Fruit fly (Drosophila melanogaster) whole organism, embryonic: Measurements from ENCODE around the gene CG13455.
A peak's percentile ranks its signal among the peaks of the same experiment; 100 is the strongest.

Source experiments
- ATbp ChIP-seq: fragments of 200-800 bp; sonication (Bioruptor generic); optimal IDR thresholded peaks from 2 replicates; lab custom pipeline; 2017; ENCODE audit warnings: missing biosample characterization, mild to moderate bottlenecking, missing genetic modification characterization, missing genetic modification reagents
- Ada2b ChIP-seq: fragments of 200-800 bp; sonication (Bioruptor generic); IDR thresholded peaks from 2 replicates; pipeline ENCODE4 v1.3.6; 2022; ENCODE audit warnings: missing biosample characterization, missing genetic modification characterization
- CG11247 ChIP-seq: fragments of 200-800 bp; sonication (Bioruptor generic); IDR thresholded peaks from 2 replicates; pipeline ENCODE4 v1.3.6; 2022; ENCODE audit warnings: missing biosample characterization, missing genetic modification characterization
- CG11696 ChIP-seq: fragments of 200-800 bp; sonication (Bioruptor generic); IDR thresholded peaks from 2 replicates; pipeline ENCODE4 v1.3.6; 2022; ENCODE audit warnings: missing biosample characterization, missing genetic modification characterization
- CG12155 ChIP-seq: fragments of 200-800 bp; sonication (Bioruptor generic); optimal IDR thresholded peaks from 3 replicates; lab custom pipeline; 2016; ENCODE audit warnings: missing biosample characterization, missing genetic modification characterization
- CG12391 ChIP-seq: fragments of 200-800 bp; sonication (Bioruptor generic); optimal IDR thresholded peaks from 3 replicates; lab custom pipeline; 2018; ENCODE audit warnings: missing biosample characterization, mild to moderate bottlenecking, missing genetic modification characterization, moderate library complexity
- CG13624 ChIP-seq: fragments of 200-800 bp; sonication (Bioruptor generic); optimal IDR thresholded peaks from 2 replicates; lab custom pipeline; 2016; ENCODE audit warnings: missing biosample characterization, missing genetic modification characterization
- CG14050 ChIP-seq: fragments of 200-800 bp; sonication (Bioruptor generic); IDR thresholded peaks from 3 replicates; pipeline ENCODE4 v1.3.6; 2022; ENCODE audit warnings: missing biosample characterization, missing genetic modification characterization
- CG1603 ChIP-seq: fragments of 200-800 bp; sonication (Bioruptor generic); optimal IDR thresholded peaks from 2 replicates; lab custom pipeline; 2019; ENCODE audit warnings: missing biosample characterization, mild to moderate bottlenecking, missing genetic modification characterization, moderate library complexity
- CG16813 ChIP-seq: fragments of 200-800 bp; sonication (Bioruptor generic); IDR thresholded peaks from 3 replicates; pipeline ENCODE4 v1.3.6; 2022; ENCODE audit warnings: missing biosample characterization, missing genetic modification characterization; ENCODE audit not compliant: partially characterized antibody
- CG17912 ChIP-seq: fragments of 200-800 bp; sonication (Bioruptor generic); optimal IDR thresholded peaks from 2 replicates; lab custom pipeline; 2018; ENCODE audit warnings: missing biosample characterization, mild to moderate bottlenecking, missing genetic modification characterization
- CG18619 ChIP-seq: fragments of 200-800 bp; sonication (Bioruptor generic); optimal IDR thresholded peaks from 3 replicates; lab custom pipeline; 2017; ENCODE audit warnings: missing biosample characterization, mild to moderate bottlenecking, missing genetic modification characterization
- CG2678 ChIP-seq: fragments of 200-800 bp; sonication (Bioruptor generic); optimal IDR thresholded peaks from 3 replicates; lab custom pipeline; 2019; ENCODE audit warnings: missing biosample characterization, mild to moderate bottlenecking, missing genetic modification characterization, moderate library complexity
- CG2712 ChIP-seq: fragments of 200-800 bp; optimal IDR thresholded peaks from 3 replicates; lab custom pipeline; 2019; ENCODE audit warnings: missing biosample characterization, mild to moderate bottlenecking, missing genetic modification characterization, moderate library complexity
- CG2875 ChIP-seq: fragments of 200-800 bp; sonication (Bioruptor generic); optimal IDR thresholded peaks from 2 replicates; lab custom pipeline; 2017; ENCODE audit warnings: missing biosample characterization, mild to moderate bottlenecking, missing genetic modification characterization, missing genetic modification reagents
- CG32767 ChIP-seq: fragments of 200-800 bp; sonication (Bioruptor generic); IDR thresholded peaks from 2 replicates; pipeline ENCODE4 v1.3.6; 2022; ENCODE audit warnings: missing biosample characterization, missing genetic modification characterization
- CG34422 ChIP-seq: fragments of 200-800 bp; sonication (Bioruptor generic); IDR thresholded peaks from 3 replicates; pipeline ENCODE4 v1.3.6; 2022; ENCODE audit warnings: missing biosample characterization, missing genetic modification characterization
- CG7987 ChIP-seq: fragments of 200-800 bp; sonication (Bioruptor generic); optimal IDR thresholded peaks from 2 replicates; lab custom pipeline; 2018; ENCODE audit warnings: missing biosample characterization, mild to moderate bottlenecking, missing genetic modification characterization, moderate library complexity
- CG8359 ChIP-seq: fragments of 200-800 bp; sonication (Bioruptor generic); optimal IDR thresholded peaks from 2 replicates; lab custom pipeline; 2017; ENCODE audit warnings: missing biosample characterization, mild to moderate bottlenecking, missing genetic modification characterization, borderline replicate concordance
- CG8765 ChIP-seq: fragments of 200-800 bp; sonication (Bioruptor generic); IDR thresholded peaks from 2 replicates; pipeline ENCODE4 v1.3.6; 2022; ENCODE audit warnings: missing biosample characterization, missing genetic modification characterization
- CG8944 ChIP-seq: fragments of 200-800 bp; sonication (Bioruptor generic); optimal IDR thresholded peaks from 3 replicates; lab custom pipeline; 2016; ENCODE audit warnings: missing biosample characterization, missing genetic modification characterization
- CHES-1-like ChIP-seq: fragments of 200-800 bp; sonication (Bioruptor generic); optimal IDR thresholded peaks from 2 replicates; lab custom pipeline; 2016; ENCODE audit warnings: missing biosample characterization, missing genetic modification characterization
- HHEX ChIP-seq: fragments of 200-800 bp; sonication (Bioruptor generic); optimal IDR thresholded peaks from 3 replicates; lab custom pipeline; 2017; ENCODE audit warnings: missing biosample characterization, mild to moderate bottlenecking, missing genetic modification characterization, missing genetic modification reagents
- MBD-R2 ChIP-seq: fragments of 200-800 bp; sonication (Bioruptor generic); IDR thresholded peaks from 2 replicates; pipeline ENCODE4 v1.3.6; 2022; ENCODE audit warnings: missing biosample characterization, missing genetic modification characterization
- Meics ChIP-seq: fragments of 200-800 bp; sonication (Bioruptor generic); optimal IDR thresholded peaks from 2 replicates; lab custom pipeline; 2017; ENCODE audit warnings: missing biosample characterization, mild to moderate bottlenecking, missing genetic modification characterization
- Myb ChIP-seq: fragments of 200-800 bp; sonication (Bioruptor generic); optimal IDR thresholded peaks from 2 replicates; lab custom pipeline; 2016; ENCODE audit warnings: missing biosample characterization, missing genetic modification characterization
- NC2α ChIP-seq: fragments of 200-800 bp; sonication (Bioruptor generic); optimal IDR thresholded peaks from 2 replicates; lab custom pipeline; 2016; ENCODE audit warnings: missing biosample characterization, missing genetic modification characterization
- Opbp ChIP-seq: fragments of 200-800 bp; sonication (Bioruptor generic); IDR thresholded peaks from 3 replicates; pipeline ENCODE4 v1.3.6; 2022; ENCODE audit warnings: missing biosample characterization, missing genetic modification characterization; ENCODE audit not compliant: partially characterized antibody
- Optix ChIP-seq: fragments of 200-800 bp; sonication (Bioruptor generic); IDR thresholded peaks from 3 replicates; pipeline ENCODE4 v1.3.6; 2022; ENCODE audit warnings: missing biosample characterization, missing genetic modification characterization
- PHDP ChIP-seq: fragments of 200-800 bp; sonication (Bioruptor generic); optimal IDR thresholded peaks from 3 replicates; lab custom pipeline; 2018; ENCODE audit warnings: missing biosample characterization, mild to moderate bottlenecking, missing genetic modification characterization, moderate library complexity
- Rfx ChIP-seq: fragments of 200-800 bp; sonication (Bioruptor generic); IDR thresholded peaks from 2 replicates; pipeline ENCODE4 v1.3.6; 2022; ENCODE audit warnings: missing biosample characterization, missing genetic modification characterization
- Sox100B ChIP-seq: fragments of 200-800 bp; sonication (Bioruptor generic); optimal IDR thresholded peaks from 3 replicates; lab custom pipeline; 2018; ENCODE audit warnings: missing biosample characterization, mild to moderate bottlenecking, missing genetic modification characterization
- Trl ChIP-seq, 3 experiments: fragments of >200 bp in 2 of 3; fragments of 200-800 bp in 1 of 3; sonication (Bioruptor generic) in 1 of 3; optimal IDR thresholded peaks; 2 replicates in 1 of 3; 3 replicates in 2 of 3; lab custom pipeline; 2016 to 2017; ENCODE audit warnings: missing biosample characterization in 1 of 3, missing genetic modification characterization in 1 of 3
- Usf ChIP-seq: fragments of 200-800 bp; sonication (Bioruptor generic); optimal IDR thresholded peaks from 2 replicates; lab custom pipeline; 2017; ENCODE audit warnings: missing genotype, missing biosample characterization, missing genetic modification characterization
- Xrp1 ChIP-seq: fragments of 200-800 bp; sonication (Bioruptor generic); IDR thresholded peaks from 2 replicates; pipeline ENCODE4 v1.3.6; 2022; ENCODE audit warnings: missing biosample characterization, missing genetic modification characterization
- az2 ChIP-seq: fragments of 200-800 bp; sonication (Bioruptor generic); optimal IDR thresholded peaks from 3 replicates; lab custom pipeline; 2016; ENCODE audit warnings: missing biosample characterization, missing genetic modification characterization
- cato ChIP-seq: fragments of 200-800 bp; sonication (Bioruptor generic); optimal IDR thresholded peaks from 2 replicates; lab custom pipeline; 2016; ENCODE audit warnings: missing biosample characterization, missing genetic modification characterization, borderline replicate concordance
- cg ChIP-seq: fragments of 200-800 bp; sonication (Bioruptor generic); optimal IDR thresholded peaks from 3 replicates; lab custom pipeline; 2019; ENCODE audit warnings: missing biosample characterization, mild to moderate bottlenecking, missing genetic modification characterization, moderate library complexity
- danr ChIP-seq: fragments of 200-800 bp; sonication (Bioruptor generic); IDR thresholded peaks from 2 replicates; pipeline ENCODE4 v1.3.6; 2022; ENCODE audit warnings: missing biosample characterization, missing genetic modification characterization
- dmrt11E ChIP-seq: fragments of 200-800 bp; sonication (Bioruptor generic); optimal IDR thresholded peaks from 3 replicates; lab custom pipeline; 2018; ENCODE audit warnings: missing biosample characterization, mild to moderate bottlenecking, missing genetic modification characterization, moderate library complexity
- her ChIP-seq: fragments of 200-800 bp; sonication (Bioruptor generic); optimal IDR thresholded peaks from 2 replicates; lab custom pipeline; 2016; ENCODE audit warnings: missing biosample characterization, missing genetic modification characterization
- insv ChIP-seq, 2 experiments: fragments of 200-800 bp; sonication (Bioruptor generic); optimal IDR thresholded peaks; 3 replicates each; lab custom pipeline; 2016 to 2018; ENCODE audit warnings: missing biosample characterization in 2 of 2, missing genetic modification characterization in 2 of 2
- nerfin-2 ChIP-seq: fragments of 200-800 bp; sonication (Bioruptor generic); IDR thresholded peaks from 2 replicates; pipeline ENCODE4 v1.3.6; 2022; ENCODE audit warnings: missing biosample characterization, missing genetic modification characterization; ENCODE audit not compliant: partially characterized antibody
- nmo ChIP-seq: fragments of 200-800 bp; sonication (Bioruptor generic); optimal IDR thresholded peaks from 2 replicates; lab custom pipeline; 2018; ENCODE audit warnings: missing biosample characterization, mild to moderate bottlenecking, missing genetic modification characterization, moderate library complexity
- row ChIP-seq: fragments of 200-800 bp; sonication (Bioruptor generic); IDR thresholded peaks from 3 replicates; pipeline ENCODE4 v1.3.6; 2022; ENCODE audit warnings: missing biosample characterization, missing genetic modification characterization
- shn ChIP-seq: fragments of 200-800 bp; sonication (Bioruptor generic); optimal IDR thresholded peaks from 3 replicates; lab custom pipeline; 2016; ENCODE audit warnings: missing biosample characterization, missing genetic modification characterization
- sob ChIP-seq: fragments of 200-800 bp; sonication (Bioruptor generic); IDR thresholded peaks from 2 replicates; pipeline ENCODE4 v1.3.6; 2022; ENCODE audit warnings: missing biosample characterization, missing genetic modification characterization
- stc ChIP-seq: fragments of 200-800 bp; sonication (Bioruptor generic); IDR thresholded peaks from 2 replicates; pipeline ENCODE4 v1.3.6; 2022; ENCODE audit warnings: missing biosample characterization, missing genetic modification characterization
- wor ChIP-seq: fragments of 200-800 bp; sonication (Bioruptor generic); IDR thresholded peaks from 2 replicates; pipeline ENCODE4 v1.3.6; 2022; ENCODE audit warnings: missing biosample characterization, missing genetic modification characterization

Gene CG13455

DNA sequence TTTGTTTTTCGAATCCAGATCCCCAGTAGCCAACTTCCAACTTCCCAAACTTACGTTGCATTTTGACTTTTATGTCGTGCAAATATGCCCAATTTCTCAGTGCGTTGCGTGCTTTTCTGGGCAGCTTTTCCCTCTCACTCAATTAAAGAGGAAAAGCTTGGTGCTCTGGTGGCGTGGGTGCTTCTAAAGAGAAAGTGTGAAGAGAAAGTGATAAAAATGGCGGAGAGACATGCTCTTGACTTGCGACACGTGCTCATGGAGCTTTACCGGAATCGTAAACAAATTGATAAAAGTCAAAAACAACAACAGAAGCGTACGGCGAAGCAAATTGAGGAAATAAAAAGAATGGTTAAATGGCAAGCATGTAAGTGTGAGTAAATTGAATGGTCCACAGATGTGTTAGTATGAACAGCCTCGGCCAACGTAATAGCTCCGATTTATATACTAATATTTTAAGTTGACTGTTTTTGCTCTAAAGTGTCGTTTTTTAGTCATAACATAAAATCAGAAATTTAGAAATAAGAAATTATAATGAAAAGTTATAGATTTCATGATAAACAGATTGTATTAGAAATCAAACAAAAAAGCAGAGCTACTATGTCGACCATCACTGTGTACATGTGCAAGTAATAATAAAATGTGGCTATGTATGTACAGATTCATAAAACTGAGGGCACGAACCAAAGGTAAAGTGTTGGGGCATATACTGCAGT is 2.3 kb upstream of the CG13455 start (continued):
- TF ChIP-seq Trl (optimal IDR thresholded peaks at IDR 0.05; lab: Kevin White, UChicago), result peak; percentile 75 to 85
- TF ChIP-seq Trl (GFP tag; optimal IDR thresholded peaks at IDR 0.05; lab: Kevin White, UChicago), result no peak
- TF ChIP-seq CG11696 (GFP tag; lab: Robert Waterston, UW), result peak; percentile 77
- no peak for TF ChIP-seq CG7987 (GFP tag; lab: Kevin White, UChicago)
- TF ChIP-seq CG12155, result no peak
- TF ChIP-seq CG11247 (GFP tag; lab: Robert Waterston, UW), result no peak
- TF ChIP-seq CG34422 (GFP tag; lab: Robert Waterston, UW), result peak; percentile 60; the same call in 1 of the 3 replicates
- TF ChIP-seq dmrt11E (tag; lab: Kevin White, UChicago), result no peak
- no peak for TF ChIP-seq her (GFP tag; lab: Kevin White, UChicago)
- TF ChIP-seq CG32767, result no peak
- TF ChIP-seq PHDP (tag; lab: Kevin White, UChicago), result no peak
- no peak for TF ChIP-seq shn (GFP tag; lab: Kevin White, UChicago)
- TF ChIP-seq wor (GFP tag; lab: Robert Waterston, UW), result no peak
- TF ChIP-seq HHEX (GFP tag; lab: Kevin White, UChicago), result no peak
- TF ChIP-seq Xrp1 (GFP tag; lab: Robert Waterston, UW), result 0 out of 2 replicates have a peak, but pooled peaks have one; percentile 11
- no peak for TF ChIP-seq Usf (GFP tag; lab: Kevin White, UChicago)
- no peak for TF ChIP-seq CG16813 (GFP tag; lab: Robert Waterston, UW)
- no peak for TF ChIP-seq CG2875
- peak; percentile 40 for TF ChIP-seq ATbp (GFP tag; lab: Kevin White, UChicago)
- TF ChIP-seq CG18619 (GFP tag; lab: Kevin White, UChicago), result no peak
- TF ChIP-seq CHES-1-like, result no peak
- TF ChIP-seq CG17912 (GFP tag; lab: Kevin White, UChicago), result no peak
- peak; percentile 16 for TF ChIP-seq CG1603 (tag; lab: Kevin White, UChicago)
- TF ChIP-seq CG8359 (GFP tag; lab: Kevin White, UChicago), result peak; percentile 13
- peak; percentile 15 for TF ChIP-seq nmo (GFP tag; lab: Kevin White, UChicago)
- TF ChIP-seq CG12391 (tag; lab: Kevin White, UChicago), result peak; percentile 5
- TF ChIP-seq danr (GFP tag; lab: Robert Waterston, UW), result no peak
- TF ChIP-seq Optix (GFP tag; lab: Robert Waterston, UW), result no peak
- no peak for TF ChIP-seq sob (GFP tag; lab: Robert Waterston, UW)
- TF ChIP-seq Meics (GFP tag; lab: Kevin White, UChicago), result peak; percentile 8
- no peak for TF ChIP-seq CG8765 (GFP tag; lab: Robert Waterston, UW)
- TF ChIP-seq stc (GFP tag; lab: Robert Waterston, UW), result no peak; the same call in none of the 2 replicates
- TF ChIP-seq Myb (GFP tag; lab: Kevin White, UChicago), result no peak
- peak; percentile 14 for TF ChIP-seq az2
- peak; percentile 65 for TF ChIP-seq Sox100B (GFP tag; lab: Kevin White, UChicago)
- no peak for TF ChIP-seq CG13624 (GFP tag; lab: Kevin White, UChicago)
- TF ChIP-seq Ada2b, result 0 out of 2 replicates have a peak, but pooled peaks have one; percentile 36
- no peak; the same call in 1 of the 2 replicates for TF ChIP-seq MBD-R2 (GFP tag; lab: Robert Waterston, UW)
- no peak for TF ChIP-seq Rfx (GFP tag; lab: Robert Waterston, UW)
- TF ChIP-seq CG2712 (tag; lab: Kevin White, UChicago), result peak; percentile 25
- TF ChIP-seq NC2α (GFP tag; lab: Kevin White, UChicago), result no peak
- no peak for TF ChIP-seq cato (GFP tag; lab: Kevin White, UChicago)
- TF ChIP-seq CG14050 (GFP tag; lab: Robert Waterston, UW), result no peak
- no peak for TF ChIP-seq insv (GFP tag; optimal IDR thresholded peaks at IDR 0.05; lab: Kevin White, UChicago)
- no peak for TF ChIP-seq CG8944 (GFP tag; lab: Kevin White, UChicago)
- TF ChIP-seq cg (GFP tag; lab: Kevin White, UChicago), result peak; percentile 41
- no peak for TF ChIP-seq nerfin-2 (GFP tag; lab: Robert Waterston, UW)
- TF ChIP-seq row, result peak; percentile 63
- peak; percentile 43 for TF ChIP-seq CG2678 (tag; lab: Kevin White, UChicago)
- TF ChIP-seq Opbp (GFP tag; lab: Robert Waterston, UW), result no peak
